Worm (Caenorhabditis elegans): ENCODE results near the gene vms-1.
A peak's percentile ranks its signal among the peaks of the same experiment; 100 is the strongest.

vms-1 gene

DNA sequence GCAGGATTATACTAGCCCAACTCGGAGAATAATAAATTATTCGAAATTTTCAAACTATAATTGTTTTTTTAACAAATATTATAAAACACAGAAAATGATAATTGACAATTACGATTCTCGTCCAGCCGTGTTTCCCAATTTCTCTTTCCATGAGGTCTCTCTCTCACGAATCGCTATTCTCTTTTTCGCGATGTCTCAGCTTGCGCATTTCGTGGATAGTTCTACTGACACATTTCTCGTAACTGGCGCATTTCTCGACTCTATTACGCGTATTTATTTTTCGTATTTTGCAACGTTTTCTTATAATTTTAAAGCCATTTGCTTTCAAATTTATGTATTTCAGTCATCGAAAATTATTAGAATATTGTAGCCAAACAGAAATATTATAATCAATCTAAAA lies 44.6 kb upstream of the vms-1 start (continued):
- TF ChIP-seq hlh-15 (tag; optimal IDR thresholded peaks at IDR 0.05): peak; percentile 100
- TF ChIP-seq pax-1 (tag; optimal IDR thresholded peaks at IDR 0.05): peak; percentile 85
- peak; percentile 100 for TF ChIP-seq ets-4 (tag; optimal IDR thresholded peaks at IDR 0.05)
- TF ChIP-seq nhr-11 (tag; optimal IDR thresholded peaks at IDR 0.05): no peak
- TF ChIP-seq C38D4.7 (GFP tag; optimal IDR thresholded peaks at IDR 0.05): peak; percentile 98
- TF ChIP-seq ceh-31 (tag; optimal IDR thresholded peaks at IDR 0.05): peak; percentile 100
- TF ChIP-seq unc-55 (GFP tag; optimal IDR thresholded peaks at IDR 0.05): peak; percentile 23
- TF ChIP-seq K09A11.1 (tag; optimal IDR thresholded peaks at IDR 0.05; ENCODE audit: insufficient read depth): peak; percentile 88
- TF ChIP-seq ahr-1 (tag; optimal IDR thresholded peaks at IDR 0.05): peak; percentile 100
- TF ChIP-seq tbx-7 (tag; optimal IDR thresholded peaks at IDR 0.05): peak; percentile 100
- peak; percentile 91 for TF ChIP-seq ceh-9 (tag; optimal IDR thresholded peaks at IDR 0.05)
- TF ChIP-seq madf-2 (tag; optimal IDR thresholded peaks at IDR 0.05): peak; percentile 100
- TF ChIP-seq dve-1 (tag; optimal IDR thresholded peaks at IDR 0.05): peak; percentile 98
- peak; percentile 100 for TF ChIP-seq pqm-1 (tag; optimal IDR thresholded peaks at IDR 0.05)
- peak; percentile 100 for TF ChIP-seq ceh-45 (GFP tag; IDR thresholded peaks at IDR 0.05)
- TF ChIP-seq C08G9.2 (tag; optimal IDR thresholded peaks at IDR 0.05): peak; percentile 100
- peak; percentile 99 for TF ChIP-seq K02D7.2 (tag; optimal IDR thresholded peaks at IDR 0.05)
- peak; percentile 100 for TF ChIP-seq elt-2 (tag; optimal IDR thresholded peaks at IDR 0.05)
- peak; percentile 100 for TF ChIP-seq F13H6.1 (tag; optimal IDR thresholded peaks at IDR 0.05)
- TF ChIP-seq gmeb-2 (tag; optimal IDR thresholded peaks at IDR 0.05): peak; percentile 99
- peak; percentile 98 for TF ChIP-seq pha-2 (tag; optimal IDR thresholded peaks at IDR 0.05)
- TF ChIP-seq unc-3 (GFP tag; conservative IDR thresholded peaks at IDR 0.05): peak; percentile 100
- peak; percentile 100 for TF ChIP-seq unc-3 (tag; optimal IDR thresholded peaks at IDR 0.05)
- peak; percentile 99 for TF ChIP-seq hlh-13 (GFP tag; optimal IDR thresholded peaks at IDR 0.05)
- TF ChIP-seq sdc-2 (tag; optimal IDR thresholded peaks at IDR 0.05): peak; percentile 96
- peak; percentile 100 for TF ChIP-seq elt-4 (tag; optimal IDR thresholded peaks at IDR 0.05)
- peak; percentile 99 for TF ChIP-seq sox-4 (tag; optimal IDR thresholded peaks at IDR 0.05)
- peak; percentile 100 for TF ChIP-seq mec-3 (tag; optimal IDR thresholded peaks at IDR 0.05; ENCODE audit: borderline replicate concordance)
- TF ChIP-seq ceh-34 (tag; optimal IDR thresholded peaks at IDR 0.05): peak; percentile 100
- TF ChIP-seq tbx-2 (tag; optimal IDR thresholded peaks at IDR 0.05): peak; percentile 100
- no peak for TF ChIP-seq pha-4 (tag; optimal IDR thresholded peaks at IDR 0.05)
- TF ChIP-seq nfya-1 (tag; optimal IDR thresholded peaks at IDR 0.05): peak; percentile 98
- TF ChIP-seq syd-9 (tag; optimal IDR thresholded peaks at IDR 0.05): peak; percentile 100
- peak; percentile 99 for TF ChIP-seq npax-4 (tag; optimal IDR thresholded peaks at IDR 0.05)

DNA sequence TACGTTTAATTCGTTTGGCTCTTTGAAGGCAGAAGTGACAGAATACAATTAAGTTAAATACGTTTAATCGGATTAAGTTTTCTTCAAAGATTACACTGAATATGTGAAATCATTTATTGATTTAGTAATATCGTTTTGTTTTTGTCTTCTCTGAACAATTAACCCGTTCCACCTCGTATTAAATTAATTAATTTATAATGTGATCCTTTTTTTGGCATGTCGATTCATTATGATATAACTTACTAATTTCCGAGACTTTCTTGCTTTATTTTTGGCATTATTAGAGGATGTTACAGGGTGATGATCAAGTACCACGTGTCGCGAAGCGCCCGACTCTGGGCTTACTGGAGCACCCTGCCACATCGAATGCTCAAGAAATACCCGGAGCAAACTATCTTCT lies 44.1 kb upstream of the vms-1 start, which contains the start of gene K12H4.5:
Gene K12H4.5 (plus strand): TSS at position 301 of the 400 bp plus-strand sequence.
- TF ChIP-seq tbx-2 (tag; optimal IDR thresholded peaks at IDR 0.05): no peak
- TF ChIP-seq madf-2 (tag; optimal IDR thresholded peaks at IDR 0.05): no peak
- no peak for TF ChIP-seq syd-9 (tag; optimal IDR thresholded peaks at IDR 0.05)
- no peak for TF ChIP-seq lim-6 (tag; optimal IDR thresholded peaks at IDR 0.05)
- no peak for TF ChIP-seq ceh-2 (tag; optimal IDR thresholded peaks at IDR 0.05)
- TF ChIP-seq hlh-15 (tag; optimal IDR thresholded peaks at IDR 0.05): no peak
- TF ChIP-seq zip-5 (tag; optimal IDR thresholded peaks at IDR 0.05): no peak
- no peak for TF ChIP-seq ets-4 (tag; optimal IDR thresholded peaks at IDR 0.05)
- TF ChIP-seq ceh-48 (tag; optimal IDR thresholded peaks at IDR 0.05): no peak
- TF ChIP-seq odd-2 (tag; optimal IDR thresholded peaks at IDR 0.05): no peak
- TF ChIP-seq pat-9 (tag; optimal IDR thresholded peaks at IDR 0.05): no peak
- no peak for TF ChIP-seq sox-4 (tag; optimal IDR thresholded peaks at IDR 0.05)
- no peak for TF ChIP-seq ceh-18 (tag; optimal IDR thresholded peaks at IDR 0.05)
- no peak for TF ChIP-seq mec-3 (tag; optimal IDR thresholded peaks at IDR 0.05; ENCODE audit: borderline replicate concordance)
- no peak for TF ChIP-seq eyg-1 (tag; optimal IDR thresholded peaks at IDR 0.05)
- TF ChIP-seq F13H6.1 (tag; optimal IDR thresholded peaks at IDR 0.05): no peak
- no peak for TF ChIP-seq C08G9.2 (tag; optimal IDR thresholded peaks at IDR 0.05)
